Worm (Caenorhabditis elegans): Measurements from ENCODE around the gene nspd-3.

nspd-3 gene

DNA sequence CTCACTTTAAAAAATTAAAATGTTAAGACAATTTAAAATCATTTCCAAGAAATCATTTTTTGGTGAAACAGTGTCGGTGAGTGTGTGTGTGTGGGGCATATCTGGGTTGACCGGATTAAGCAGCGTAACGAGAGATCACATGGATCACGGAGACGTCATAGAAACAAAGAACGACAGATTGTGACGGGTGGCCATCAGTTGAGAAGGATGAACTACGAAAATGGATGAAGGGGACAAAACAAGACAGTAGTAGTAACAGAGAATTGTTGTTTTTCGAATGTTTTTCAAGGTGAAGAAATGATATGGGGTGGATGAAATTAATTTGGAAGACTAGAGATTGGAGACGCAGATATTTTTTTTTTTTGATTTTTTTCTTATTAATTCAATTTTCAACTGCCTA is 26.3 kb downstream of the nspd-3 start:
- no peak for TF ChIP-seq elt-2 (tag; optimal IDR thresholded peaks at IDR 0.05)
- peak; percentile 15 for TF ChIP-seq unc-55 (GFP tag; optimal IDR thresholded peaks at IDR 0.05)
- TF ChIP-seq lin-11 (tag; optimal IDR thresholded peaks at IDR 0.05), result no peak
- TF ChIP-seq ceh-48 (tag; optimal IDR thresholded peaks at IDR 0.05), result no peak

DNA sequence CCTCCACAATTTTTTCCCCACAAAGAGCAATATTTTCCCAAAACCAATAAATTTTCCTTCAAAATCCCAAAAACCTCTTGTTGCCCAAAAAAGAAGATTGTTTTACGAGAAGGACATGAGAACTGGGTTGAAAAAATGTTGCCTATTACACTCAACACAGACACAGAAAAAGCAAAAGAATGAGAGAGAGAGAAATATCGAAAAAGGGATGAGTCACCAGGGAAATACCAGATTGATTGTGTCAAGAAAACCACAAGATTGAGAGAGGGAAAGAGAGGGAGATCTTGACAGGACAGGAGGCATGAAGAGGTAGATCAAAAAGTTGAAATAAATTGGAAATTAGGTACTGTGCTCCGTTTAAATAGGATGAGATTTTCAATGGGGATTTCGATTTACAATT is 28.0 kb downstream of the nspd-3 start:
- TF ChIP-seq elt-2 (tag; optimal IDR thresholded peaks at IDR 0.05), result no peak
- TF ChIP-seq pax-1 (tag; optimal IDR thresholded peaks at IDR 0.05), result no peak
- no peak for TF ChIP-seq unc-55 (GFP tag; optimal IDR thresholded peaks at IDR 0.05)

DNA sequence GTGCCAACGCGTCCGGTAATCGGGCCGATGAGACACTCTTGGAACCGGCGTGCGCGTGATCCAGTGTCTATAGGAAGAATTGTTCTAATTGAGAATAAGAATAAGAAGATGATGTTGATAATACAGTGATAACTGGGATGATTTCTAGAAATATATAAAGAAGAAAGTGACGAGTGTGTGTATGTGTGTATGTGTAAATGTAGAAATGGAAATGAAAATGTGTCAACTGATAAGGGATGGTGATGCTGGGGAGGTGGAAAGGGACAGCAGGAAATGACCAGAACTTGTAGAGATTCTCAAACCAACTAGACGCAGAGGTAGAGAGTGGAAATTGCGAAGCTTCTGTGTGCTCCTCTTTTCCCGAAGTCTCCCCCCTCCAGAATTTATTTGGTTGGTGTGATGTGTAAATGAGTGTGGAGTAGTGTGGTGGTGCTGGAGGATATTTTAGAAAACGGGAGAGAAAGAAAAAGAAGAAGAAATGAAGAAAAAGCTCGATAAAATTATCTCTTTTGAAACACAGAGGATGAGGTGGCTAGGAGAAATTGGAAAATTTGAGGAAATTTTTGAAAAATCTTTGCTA is 29.0 kb downstream of the nspd-3 start:
- no peak for TF ChIP-seq pha-2 (tag; optimal IDR thresholded peaks at IDR 0.05)
- TF ChIP-seq hlh-13 (GFP tag; optimal IDR thresholded peaks at IDR 0.05), result no peak
- no peak for TF ChIP-seq ceh-22 (tag; optimal IDR thresholded peaks at IDR 0.05)
- TF ChIP-seq Y22D7AL.16 (tag; optimal IDR thresholded peaks at IDR 0.05), result no peak
- no peak for TF ChIP-seq dve-1 (tag; optimal IDR thresholded peaks at IDR 0.05)
- TF ChIP-seq unc-42 (tag; optimal IDR thresholded peaks at IDR 0.05), result peak; percentile 42
- no peak for TF ChIP-seq pat-9 (tag; optimal IDR thresholded peaks at IDR 0.05)
- no peak for TF ChIP-seq gmeb-2 (tag; optimal IDR thresholded peaks at IDR 0.05)
- no peak for TF ChIP-seq ceh-45 (GFP tag; IDR thresholded peaks at IDR 0.05)
- no peak for TF ChIP-seq elt-4 (tag; optimal IDR thresholded peaks at IDR 0.05)
- no peak for TF ChIP-seq ceh-14 (tag; optimal IDR thresholded peaks at IDR 0.05)
- no peak for TF ChIP-seq ceh-48 (tag; optimal IDR thresholded peaks at IDR 0.05)
- TF ChIP-seq zip-5 (tag; optimal IDR thresholded peaks at IDR 0.05), result no peak
- peak; percentile 60 for TF ChIP-seq nfya-1 (tag; optimal IDR thresholded peaks at IDR 0.05)
- TF ChIP-seq dmd-4 (tag; optimal IDR thresholded peaks at IDR 0.05; ENCODE audit: borderline replicate concordance), result no peak
- TF ChIP-seq fax-1 (tag; optimal IDR thresholded peaks at IDR 0.05), result no peak
- no peak for TF ChIP-seq ztf-16 (tag; optimal IDR thresholded peaks at IDR 0.05)
- peak; percentile 27 for TF ChIP-seq ceh-31 (tag; optimal IDR thresholded peaks at IDR 0.05)
- peak; percentile 66 for TF ChIP-seq ceh-18 (tag; optimal IDR thresholded peaks at IDR 0.05)
- TF ChIP-seq tbx-2 (tag; optimal IDR thresholded peaks at IDR 0.05), result peak; percentile 17
- no peak for TF ChIP-seq nhr-11 (tag; optimal IDR thresholded peaks at IDR 0.05)
- TF ChIP-seq unc-3 (GFP tag; conservative IDR thresholded peaks at IDR 0.05), result no peak
- TF ChIP-seq unc-3 (tag; optimal IDR thresholded peaks at IDR 0.05), result no peak
- TF ChIP-seq pqm-1 (tag; optimal IDR thresholded peaks at IDR 0.05), result no peak
- peak; percentile 5 for TF ChIP-seq rnt-1 (tag; optimal IDR thresholded peaks at IDR 0.05)
- TF ChIP-seq ceh-34 (tag; optimal IDR thresholded peaks at IDR 0.05), result no peak
- no peak for TF ChIP-seq tbx-7 (tag; optimal IDR thresholded peaks at IDR 0.05)
- TF ChIP-seq C08G9.2 (tag; optimal IDR thresholded peaks at IDR 0.05), result no peak
- no peak for TF ChIP-seq sdc-2 (tag; optimal IDR thresholded peaks at IDR 0.05)
- peak; percentile 25 for TF ChIP-seq unc-55 (GFP tag; optimal IDR thresholded peaks at IDR 0.05)

DNA sequence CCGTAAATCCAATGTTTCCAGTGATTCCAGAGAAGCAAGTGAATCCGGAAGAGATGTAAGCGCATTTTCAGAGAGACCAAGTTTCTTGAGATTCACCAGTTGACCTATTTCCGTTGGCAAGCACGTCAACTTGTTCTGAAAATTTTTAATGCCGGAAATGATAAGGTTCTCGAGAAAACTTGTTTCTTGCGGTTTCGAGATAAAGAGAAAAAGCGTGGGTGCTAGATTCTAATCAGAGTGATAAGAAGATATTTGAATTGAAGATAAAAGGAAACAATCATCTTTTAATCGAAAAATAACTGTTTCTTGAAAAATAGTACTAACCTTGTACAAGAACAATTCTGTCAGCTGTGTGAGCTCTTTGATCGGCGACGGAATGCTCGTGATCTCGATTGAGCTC is 31.1 kb downstream of the nspd-3 start:
- no peak for TF ChIP-seq ama-1 (optimal IDR thresholded peaks at IDR 0.05)

DNA sequence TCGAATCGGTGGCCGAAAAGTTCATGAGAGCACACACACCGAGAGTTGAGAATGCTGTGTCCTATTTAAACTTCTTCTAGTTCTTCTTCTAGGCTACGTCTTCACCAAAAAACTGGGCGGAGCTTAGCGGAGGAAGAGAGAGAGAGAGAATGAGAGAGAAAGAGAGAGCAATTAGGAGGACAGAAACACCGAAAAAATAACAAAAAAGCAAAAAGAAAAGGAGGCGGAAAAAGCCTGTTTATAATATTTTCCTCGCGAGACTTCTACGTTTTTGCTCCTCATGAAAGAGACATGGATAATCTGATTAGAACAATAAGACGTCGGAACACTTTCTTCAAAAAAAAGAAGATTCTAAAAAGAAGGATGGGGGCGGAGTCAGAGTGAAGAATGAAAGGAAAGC is 40.8 kb downstream of the nspd-3 start, which contains the start of gene tkr-3:
Gene tkr-3, minus strand, starts transcription at position 101 of the 400 bp plus-strand sequence.
- TF ChIP-seq fkh-6 (tag; optimal IDR thresholded peaks at IDR 0.05), result no peak
- no peak for TF ChIP-seq ceh-6 (GFP tag; optimal IDR thresholded peaks at IDR 0.05)
- TF ChIP-seq K09A11.1 (tag; optimal IDR thresholded peaks at IDR 0.05; ENCODE audit: insufficient read depth), result no peak
- TF ChIP-seq elt-4 (tag; optimal IDR thresholded peaks at IDR 0.05), result no peak
- no peak for TF ChIP-seq pha-4 (tag; optimal IDR thresholded peaks at IDR 0.05)
- no peak for TF ChIP-seq ceh-9 (tag; optimal IDR thresholded peaks at IDR 0.05)
- TF ChIP-seq hlh-6 (tag; optimal IDR thresholded peaks at IDR 0.05), result no peak
- no peak for TF ChIP-seq nfya-1 (tag; optimal IDR thresholded peaks at IDR 0.05)
- no peak for TF ChIP-seq lim-6 (tag; optimal IDR thresholded peaks at IDR 0.05)
- no peak for TF ChIP-seq pros-1 (tag; optimal IDR thresholded peaks at IDR 0.05)
- TF ChIP-seq Y22D7AL.16 (tag; optimal IDR thresholded peaks at IDR 0.05), result no peak
- TF ChIP-seq fax-1 (tag; optimal IDR thresholded peaks at IDR 0.05), result no peak
- no peak for TF ChIP-seq odd-2 (tag; optimal IDR thresholded peaks at IDR 0.05)
- no peak for TF ChIP-seq npax-4 (tag; optimal IDR thresholded peaks at IDR 0.05)
- TF ChIP-seq hlh-15 (tag; optimal IDR thresholded peaks at IDR 0.05), result no peak
- no peak for TF ChIP-seq hlh-8 (tag; optimal IDR thresholded peaks at IDR 0.05)
- TF ChIP-seq lin-11 (tag; optimal IDR thresholded peaks at IDR 0.05), result no peak
- no peak for TF ChIP-seq elt-2 (tag; optimal IDR thresholded peaks at IDR 0.05)
